Worm (Caenorhabditis elegans): ENCODE results near the gene rpl-42.

rpl-42 gene

ce11 chrII:11126312-11127000 lies 33.9 kb downstream of the rpl-42 start, which contains the start of the genes rps-9 and lsm-1 (continued):
- TF ChIP-seq him-1 (tag; optimal IDR thresholded peaks at IDR 0.05) (no peak), F49E8.2 (tag; optimal IDR thresholded peaks at IDR 0.05; ENCODE audit: insufficient read depth) (peak; percentile 33), lsl-1 (GFP tag; optimal IDR thresholded peaks at IDR 0.05) (peak; percentile 85), efl-1 (GFP tag; optimal IDR thresholded peaks at IDR 0.05) (peak; percentile 46), snpc-3.4 (tag; optimal IDR thresholded peaks at IDR 0.05) (no peak), ztf-28 (GFP tag; IDR thresholded peaks at IDR 0.05) (no peak)

DNA sequence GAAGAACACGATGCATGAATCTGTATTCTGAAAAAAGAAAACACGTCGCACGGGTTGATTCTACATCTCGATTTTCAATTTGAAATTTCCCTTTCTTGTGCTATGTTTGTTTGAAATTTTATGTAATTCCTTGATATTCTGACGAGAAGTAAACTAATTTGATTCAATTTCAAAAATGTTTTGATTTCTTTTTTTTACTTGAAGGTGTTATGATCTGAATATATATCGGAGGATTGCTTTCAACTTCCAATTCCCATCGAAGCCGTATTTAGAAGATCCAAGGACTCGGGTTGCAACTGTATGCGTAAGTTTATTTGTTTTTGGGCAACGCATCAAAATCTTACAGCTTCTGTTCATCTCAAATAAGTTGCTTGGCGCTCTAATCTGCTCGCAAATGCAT lies 34.9 kb downstream of the rpl-42 start, which contains the start of gene F40F8.1:
F40F8.1 (plus strand) TSS at position 301 of the 400 bp plus-strand sequence.
- TF ChIP-seq mes-4 (tag; optimal IDR thresholded peaks at IDR 0.05) (no peak), F39B2.1 (GFP tag; IDR thresholded peaks at IDR 0.05) (no peak), him-1 (tag; optimal IDR thresholded peaks at IDR 0.05) (no peak), F33H1.4 (GFP tag; IDR thresholded peaks at IDR 0.05) (no peak), nhr-179 (tag; optimal IDR thresholded peaks at IDR 0.05) (no peak), hlh-26 (GFP tag; conservative IDR thresholded peaks at IDR 0.05) (no peak), F52B5.7 (tag; optimal IDR thresholded peaks at IDR 0.05) (no peak), snpc-4 (GFP tag; optimal IDR thresholded peaks at IDR 0.05) (no peak), snpc-4 (tag; optimal IDR thresholded peaks at IDR 0.05) (no peak), chd-7 (tag; optimal IDR thresholded peaks at IDR 0.05) (no peak), lag-1 (GFP tag; IDR thresholded peaks at IDR 0.05) (no peak), sptf-2 (GFP tag; optimal IDR thresholded peaks at IDR 0.05) (no peak), zim-3 (tag; optimal IDR thresholded peaks at IDR 0.05) (no peak), cebp-2 (GFP tag; IDR thresholded peaks at IDR 0.05) (no peak), K12H6.12 (tag; optimal IDR thresholded peaks at IDR 0.05) (no peak), hsf-1 (GFP tag; IDR thresholded peaks at IDR 0.05) (no peak), rec-8 (tag; optimal IDR thresholded peaks at IDR 0.05) (no peak), ztf-28 (GFP tag; IDR thresholded peaks at IDR 0.05) (no peak), athp-1 (tag; optimal IDR thresholded peaks at IDR 0.05) (no peak), zfh-2 (GFP tag; conservative IDR thresholded peaks at IDR 0.05) (no peak), nhr-27 (tag; optimal IDR thresholded peaks at IDR 0.05) (no peak)

DNA sequence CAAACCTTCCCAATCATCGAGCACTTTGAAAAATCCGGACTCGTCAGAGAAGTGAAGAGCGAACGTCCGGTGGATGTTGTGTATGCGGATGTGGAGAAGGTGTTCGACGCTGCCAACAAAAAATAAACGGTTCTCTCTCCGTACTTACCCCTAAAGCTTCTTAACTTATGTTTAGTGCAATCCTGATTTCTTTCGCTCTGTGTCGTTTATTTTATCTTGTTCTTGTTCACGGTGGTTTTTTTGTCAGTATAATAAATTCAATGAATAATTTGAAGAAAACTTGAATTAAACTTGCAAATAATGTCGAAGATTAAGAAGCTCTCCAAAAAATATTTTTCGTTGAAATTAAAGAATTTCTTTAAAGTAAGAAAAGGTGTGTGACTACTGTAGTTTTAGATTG lies 36.5 kb downstream of the rpl-42 start, which contains the start of gene F40F8.3:
F40F8.3 (plus strand) TSS at position 301 of the 400 bp plus-strand sequence.
- TF ChIP-seq F10E7.11 (tag; optimal IDR thresholded peaks at IDR 0.05): no peak
- TF ChIP-seq F33H1.4 (GFP tag; IDR thresholded peaks at IDR 0.05): no peak
- no peak for TF ChIP-seq sea-2 (GFP tag; IDR thresholded peaks at IDR 0.05)

ce11 chrII:11129517-11129916 lies 37.0 kb downstream of the rpl-42 start, which contains the start of gene F40F8.12:
Gene F40F8.12 (plus strand): TSS chrII:11129817.
- no peak for TF ChIP-seq nhr-179 (tag; optimal IDR thresholded peaks at IDR 0.05)
- no peak for TF ChIP-seq hlh-12 (tag; optimal IDR thresholded peaks at IDR 0.05)
- peak; percentile 42; the same call in 1 of the 2 replicates for TF ChIP-seq madf-6 (GFP tag; IDR thresholded peaks at IDR 0.05)
- no peak for TF ChIP-seq rpc-1 (optimal IDR thresholded peaks at IDR 0.05)
- TF ChIP-seq rpc-1 (tag; optimal IDR thresholded peaks at IDR 0.05): no peak
- TF ChIP-seq madf-8 (GFP tag; conservative IDR thresholded peaks at IDR 0.05): peak; percentile 45
- no peak for TF ChIP-seq mel-28 (tag; optimal IDR thresholded peaks at IDR 0.05; ENCODE audit: borderline replicate concordance)
- TF ChIP-seq lsl-1 (GFP tag; optimal IDR thresholded peaks at IDR 0.05): peak; percentile 54

All from whole organism, young adult.